Fruit fly (Drosophila melanogaster): ENCODE data around the gene Mhcl.
A peak's percentile ranks its signal among the peaks of the same experiment; 100 is the strongest.

Gene Mhcl

DNA sequence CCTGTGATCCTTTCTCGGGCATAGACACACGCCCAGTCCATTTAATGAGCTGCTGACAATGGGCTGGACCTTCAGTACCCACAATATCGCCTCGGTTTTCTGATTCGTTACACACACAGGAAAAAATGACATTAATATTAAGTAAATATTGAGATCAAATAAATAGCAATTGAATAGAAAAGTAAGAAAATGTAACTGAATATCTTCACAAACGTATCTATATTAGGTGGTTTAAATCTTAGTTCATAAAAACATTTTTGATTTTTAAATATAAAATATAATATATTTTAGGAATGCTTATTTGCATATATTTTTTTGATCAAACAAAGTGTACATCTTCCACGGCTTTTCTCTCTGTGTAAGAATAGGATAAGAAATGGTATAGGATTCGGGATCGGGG is 64.8 kb downstream of the Mhcl start (continued):
- TF ChIP-seq Dref (GFP tag; IDR thresholded peaks at IDR 0.05): no peak
- no peak for TF ChIP-seq CG14667 (GFP tag; IDR thresholded peaks at IDR 0.05)
- peak; percentile 55 for TF ChIP-seq CG2712 (tag; optimal IDR thresholded peaks at IDR 0.05)
- peak; percentile 25; the same call in 1 of the 2 replicates for TF ChIP-seq Xrp1 (GFP tag; IDR thresholded peaks at IDR 0.05)
- TF ChIP-seq sug (tag; optimal IDR thresholded peaks at IDR 0.05): no peak
- no peak for TF ChIP-seq CG17802 (tag; optimal IDR thresholded peaks at IDR 0.05)
- TF ChIP-seq Trl (optimal IDR thresholded peaks at IDR 0.05): no peak
- no peak for TF ChIP-seq Trl (GFP tag; optimal IDR thresholded peaks at IDR 0.05)
- TF ChIP-seq CG2199 (GFP tag; IDR thresholded peaks at IDR 0.05): no peak
- TF ChIP-seq CG12155 (GFP tag; optimal IDR thresholded peaks at IDR 0.05): no peak

dm6 chr3R:16030445-16030844 is 68.1 kb downstream of the Mhcl start:
- peak; percentile 51 for TF ChIP-seq sens (GFP tag)
- peak; percentile 7 for TF ChIP-seq Med (GFP tag)
- no peak for TF ChIP-seq Doc2 (GFP tag; IDR thresholded peaks at IDR 0.05)
- peak; percentile 68 for TF ChIP-seq CG7745 (tag; optimal IDR thresholded peaks at IDR 0.05)
- TF ChIP-seq Awh (GFP tag; IDR thresholded peaks at IDR 0.05): peak; percentile 52
- TF ChIP-seq Dp (GFP tag; optimal IDR thresholded peaks at IDR 0.05): no peak

DNA sequence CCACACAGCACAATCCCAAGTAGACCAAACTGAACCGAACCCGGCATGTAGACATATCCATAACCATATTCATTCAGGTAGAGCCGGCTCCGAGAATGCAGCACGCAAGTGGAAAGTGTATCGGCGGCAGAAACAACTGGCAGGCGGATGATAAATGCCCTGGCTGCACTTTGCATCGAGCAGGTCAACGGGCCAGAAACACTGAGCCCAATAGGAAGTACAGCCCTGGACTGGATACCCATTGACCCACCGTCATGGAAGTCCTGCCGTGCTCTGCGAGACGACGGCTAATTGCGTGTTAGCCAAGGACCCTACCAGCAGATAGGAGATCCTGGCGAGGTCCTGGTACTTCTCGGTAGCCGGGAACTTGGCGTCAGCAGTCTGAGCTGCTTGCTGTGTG is 69.0 kb downstream of the Mhcl start:
- TF ChIP-seq sima (GFP tag; optimal IDR thresholded peaks at IDR 0.05): no peak
- TF ChIP-seq insv (GFP tag; optimal IDR thresholded peaks at IDR 0.05): peak in 1 of 2 experiments; percentile 18
- no peak for TF ChIP-seq yki (optimal IDR thresholded peaks at IDR 0.05)
- no peak for TF ChIP-seq Opbp (GFP tag; IDR thresholded peaks at IDR 0.05; ENCODE audit: partially characterized antibody)
- peak; percentile 88 for TF ChIP-seq Elba2 (GFP tag; optimal IDR thresholded peaks at IDR 0.05)
- no peak for TF ChIP-seq NfI (GFP tag; optimal IDR thresholded peaks at IDR 0.05)
- TF ChIP-seq CG2116 (GFP tag; optimal IDR thresholded peaks at IDR 0.05): no peak
- TF ChIP-seq CG15479 (GFP tag; optimal IDR thresholded peaks at IDR 0.05): peak; percentile 89
- TF ChIP-seq Ets97D (GFP tag; optimal IDR thresholded peaks at IDR 0.05): no peak
- no peak for TF ChIP-seq br (optimal IDR thresholded peaks at IDR 0.05)
- TF ChIP-seq CkIIα-i1 (GFP tag; IDR thresholded peaks at IDR 0.05): no peak
- TF ChIP-seq Doc2 (GFP tag; IDR thresholded peaks at IDR 0.05): no peak
- TF ChIP-seq Jarid2 (GFP tag; optimal IDR thresholded peaks at IDR 0.05): no peak
- TF ChIP-seq pan (optimal IDR thresholded peaks at IDR 0.05): no peak
- TF ChIP-seq pan (GFP tag; optimal IDR thresholded peaks at IDR 0.05 in 1 of 2, IDR thresholded peaks at IDR 0.05 in 1 of 2): no peak
- TF ChIP-seq Dip3 (GFP tag; optimal IDR thresholded peaks at IDR 0.05): no peak
- no peak for TF ChIP-seq ap (GFP tag; IDR thresholded peaks at IDR 0.05)
- no peak for TF ChIP-seq CG14050 (GFP tag; IDR thresholded peaks at IDR 0.05)
- TF ChIP-seq Optix (GFP tag; IDR thresholded peaks at IDR 0.05): no peak
- TF ChIP-seq pum (GFP tag; optimal IDR thresholded peaks at IDR 0.05): no peak
- TF ChIP-seq sqz (GFP tag; optimal IDR thresholded peaks at IDR 0.05): no peak
- TF ChIP-seq ind (GFP tag; optimal IDR thresholded peaks at IDR 0.05): no peak
- TF ChIP-seq E2f2 (GFP tag; IDR thresholded peaks at IDR 0.05): no peak
- peak; percentile 33 for TF ChIP-seq sens (GFP tag)
- TF ChIP-seq Trl (optimal IDR thresholded peaks at IDR 0.05): no peak
- TF ChIP-seq Trl (GFP tag; optimal IDR thresholded peaks at IDR 0.05): no peak
- TF ChIP-seq tup (GFP tag; optimal IDR thresholded peaks at IDR 0.05): no peak
- TF ChIP-seq zen (tag; optimal IDR thresholded peaks at IDR 0.05): peak; percentile 87

- no peak for TF ChIP-seq CG11504 (tag; optimal IDR thresholded peaks at IDR 0.05)
- TF ChIP-seq ara (GFP tag; IDR thresholded peaks at IDR 0.05): no peak
- no peak for TF ChIP-seq tx (GFP tag; optimal IDR thresholded peaks at IDR 0.05)
- no peak for TF ChIP-seq CG1602 (GFP tag; optimal IDR thresholded peaks at IDR 0.05)
- no peak for TF ChIP-seq CG13775 (GFP tag; optimal IDR thresholded peaks at IDR 0.05)
- no peak for TF ChIP-seq CG11247 (GFP tag; IDR thresholded peaks at IDR 0.05)
- no peak for TF ChIP-seq Sry-β (GFP tag; optimal IDR thresholded peaks at IDR 0.05)
- no peak for TF ChIP-seq bcd (GFP tag; optimal IDR thresholded peaks at IDR 0.05)
- TF ChIP-seq stc (GFP tag; IDR thresholded peaks at IDR 0.05): no peak
- no peak for TF ChIP-seq CG11695 (GFP tag; IDR thresholded peaks at IDR 0.05)
- no peak for TF ChIP-seq CG3726 (GFP tag; IDR thresholded peaks at IDR 0.05)
- peak; percentile 40 for TF ChIP-seq CG7271 (tag; optimal IDR thresholded peaks at IDR 0.05)
- TF ChIP-seq Tbp (GFP tag; optimal IDR thresholded peaks at IDR 0.05): no peak
These were observed 69.9 kb downstream of the Mhcl start for dm6 chr3R:16028651-16029050.
